Fruit fly (Drosophila melanogaster) whole organism, embryonic: ENCODE data around the gene eIF4H2.
A peak's percentile ranks its signal among the peaks of the same experiment; 100 is the strongest.

Experiments used
- CG10543 ChIP-seq: fragments of 200-800 bp; sonication (Bioruptor generic); optimal IDR thresholded peaks from 3 replicates; lab custom pipeline; 2017; ENCODE audit warnings: missing biosample characterization, mild to moderate bottlenecking, missing genetic modification characterization, moderate library complexity
- CG10565 ChIP-seq: fragments of 200-800 bp; sonication (Bioruptor generic); optimal IDR thresholded peaks from 3 replicates; lab custom pipeline; 2016; ENCODE audit warnings: missing biosample characterization, mild to moderate bottlenecking, missing genetic modification characterization
- CG12391 ChIP-seq: fragments of 200-800 bp; sonication (Bioruptor generic); optimal IDR thresholded peaks from 3 replicates; lab custom pipeline; 2018; ENCODE audit warnings: missing biosample characterization, mild to moderate bottlenecking, missing genetic modification characterization, moderate library complexity
- CG14710 ChIP-seq: fragments of 200-800 bp; sonication (Bioruptor generic); optimal IDR thresholded peaks from 3 replicates; lab custom pipeline; 2019; ENCODE audit warnings: missing biosample characterization, mild to moderate bottlenecking, missing genetic modification characterization, moderate library complexity
- CG18262 ChIP-seq: fragments of 200-800 bp; optimal IDR thresholded peaks from 3 replicates; lab custom pipeline; 2019; ENCODE audit warnings: missing biosample characterization, mild to moderate bottlenecking, missing genetic modification characterization, moderate library complexity
- CG3065 ChIP-seq: fragments of 200-800 bp; sonication (Bioruptor generic); optimal IDR thresholded peaks from 2 replicates; lab custom pipeline; 2016; ENCODE audit warnings: missing biosample characterization, missing genetic modification characterization
- CG32772 ChIP-seq: fragments of 200-800 bp; sonication (Bioruptor generic); IDR thresholded peaks from 2 replicates; pipeline ENCODE4 v1.3.6; 2022; ENCODE audit warnings: missing biosample characterization, missing genetic modification characterization
- CG3281 ChIP-seq: fragments of 200-800 bp; sonication (Bioruptor generic); optimal IDR thresholded peaks from 3 replicates; lab custom pipeline; 2017; ENCODE audit warnings: missing biosample characterization, mild to moderate bottlenecking, missing genetic modification characterization
- CG3838 ChIP-seq: fragments of 200-800 bp; sonication (Bioruptor generic); optimal IDR thresholded peaks from 3 replicates; lab custom pipeline; 2016; ENCODE audit warnings: missing biosample characterization, missing genetic modification characterization
- CG5245 ChIP-seq: fragments of 200-800 bp; sonication (Bioruptor generic); optimal IDR thresholded peaks from 3 replicates; lab custom pipeline; 2016; ENCODE audit warnings: missing biosample characterization, missing genetic modification characterization
- CG6683 ChIP-seq: fragments of 200-800 bp; sonication (Bioruptor generic); optimal IDR thresholded peaks from 2 replicates; lab custom pipeline; 2017; ENCODE audit warnings: missing biosample characterization, mild to moderate bottlenecking, missing genetic modification characterization, missing genetic modification reagents
- CG6765 ChIP-seq: fragments of 200-800 bp; sonication (Bioruptor generic); optimal IDR thresholded peaks from 3 replicates; lab custom pipeline; 2017; ENCODE audit warnings: missing biosample characterization, mild to moderate bottlenecking, missing genetic modification characterization
- CG7372 ChIP-seq: fragments of 200-800 bp; sonication (Bioruptor generic); IDR thresholded peaks from 2 replicates; pipeline ENCODE4 v1.3.6; 2022; ENCODE audit warnings: missing biosample characterization, missing genetic modification characterization
- Dip2 ChIP-seq: fragments of 200-800 bp; sonication (Bioruptor generic); IDR thresholded peaks from 2 replicates; pipeline ENCODE4 v1.3.6; 2022; ENCODE audit warnings: missing biosample characterization, missing genetic modification characterization
- Dref ChIP-seq: fragments of 200-800 bp; sonication (Bioruptor generic); IDR thresholded peaks from 2 replicates; pipeline ENCODE4 v1.3.6; 2022; ENCODE audit warnings: missing biosample characterization, missing genetic modification characterization
- Fer3 ChIP-seq: fragments of 200-800 bp; sonication (Bioruptor generic); optimal IDR thresholded peaks from 2 replicates; lab custom pipeline; 2018; ENCODE audit warnings: missing biosample characterization, mild to moderate bottlenecking, missing genetic modification characterization, moderate library complexity
- HHEX ChIP-seq: fragments of 200-800 bp; sonication (Bioruptor generic); optimal IDR thresholded peaks from 3 replicates; lab custom pipeline; 2017; ENCODE audit warnings: missing biosample characterization, mild to moderate bottlenecking, missing genetic modification characterization, missing genetic modification reagents
- HmgD ChIP-seq: fragments of 200-800 bp; sonication (Bioruptor generic); optimal IDR thresholded peaks from 3 replicates; lab custom pipeline; 2016; ENCODE audit warnings: missing biosample characterization, missing genetic modification characterization
- Hr3 ChIP-seq: fragments of 200-800 bp; sonication (Bioruptor generic); optimal IDR thresholded peaks from 3 replicates; lab custom pipeline; 2016; ENCODE audit warnings: missing biosample characterization, missing genetic modification characterization
- Lhr ChIP-seq: fragments of 200-800 bp; sonication (Bioruptor generic); optimal IDR thresholded peaks from 3 replicates; lab custom pipeline; 2017; ENCODE audit warnings: mild to moderate bottlenecking, missing biosample characterization, missing genetic modification reagents, missing genetic modification characterization
- Max ChIP-seq: fragments of 200-800 bp; sonication (Bioruptor generic); optimal IDR thresholded peaks from 2 replicates; lab custom pipeline; 2016; ENCODE audit warnings: missing biosample characterization, mild to moderate bottlenecking, missing genetic modification characterization
- Neu2 ChIP-seq: fragments of 200-800 bp; sonication (Bioruptor generic); optimal IDR thresholded peaks from 3 replicates; lab custom pipeline; 2016; ENCODE audit warnings: missing biosample characterization, missing genetic modification characterization, borderline replicate concordance
- PHDP ChIP-seq: fragments of 200-800 bp; sonication (Bioruptor generic); optimal IDR thresholded peaks from 3 replicates; lab custom pipeline; 2018; ENCODE audit warnings: missing biosample characterization, mild to moderate bottlenecking, missing genetic modification characterization, moderate library complexity
- Six4 ChIP-seq: fragments of 200-800 bp; sonication (Bioruptor generic); optimal IDR thresholded peaks from 2 replicates; lab custom pipeline; 2016; ENCODE audit warnings: missing biosample characterization, missing genetic modification characterization
- Vsx1 ChIP-seq: fragments of 200-800 bp; sonication (Bioruptor generic); optimal IDR thresholded peaks from 2 replicates; lab custom pipeline; 2017; ENCODE audit warnings: missing biosample characterization, mild to moderate bottlenecking, missing genetic modification characterization, missing genetic modification reagents
- ac ChIP-seq: fragments of 200-800 bp; sonication (Bioruptor generic); optimal IDR thresholded peaks from 3 replicates; lab custom pipeline; 2017; ENCODE audit warnings: missing biosample characterization, mild to moderate bottlenecking, missing genetic modification characterization
- bab2 ChIP-seq: fragments of 200-800 bp; sonication (Bioruptor generic); optimal IDR thresholded peaks from 2 replicates; lab custom pipeline; 2016; ENCODE audit warnings: missing biosample characterization, missing genetic modification characterization
- ci ChIP-seq: fragments of 200-800 bp; sonication (Bioruptor generic); IDR thresholded peaks from 3 replicates; pipeline ENCODE4 v1.3.6; 2022; ENCODE audit warnings: missing biosample characterization, missing genetic modification characterization
- corto ChIP-seq: fragments of 200-800 bp; sonication (Bioruptor generic); optimal IDR thresholded peaks from 2 replicates; lab custom pipeline; 2016; ENCODE audit warnings: missing biosample characterization, mild to moderate bottlenecking, missing genetic modification characterization, moderate library complexity
- danr ChIP-seq: fragments of 200-800 bp; sonication (Bioruptor generic); IDR thresholded peaks from 2 replicates; pipeline ENCODE4 v1.3.6; 2022; ENCODE audit warnings: missing biosample characterization, missing genetic modification characterization
- emc ChIP-seq: fragments of 200-800 bp; sonication (Bioruptor generic); optimal IDR thresholded peaks from 2 replicates; lab custom pipeline; 2016; ENCODE audit warnings: missing biosample characterization, missing genetic modification characterization
- en ChIP-seq: fragments of 200-800 bp; sonication (Bioruptor generic); optimal IDR thresholded peaks from 2 replicates; lab custom pipeline; 2016; ENCODE audit warnings: missing biosample characterization, missing genetic modification characterization
- esg ChIP-seq: fragments of 200-800 bp; sonication (Bioruptor generic); conservative IDR thresholded peaks from 2 replicates; pipeline ENCODE4 v1.3.6; 2022; ENCODE audit warnings: missing biosample characterization, missing genetic modification characterization
- fd96Cb ChIP-seq: fragments of 200-800 bp; sonication (Bioruptor generic); optimal IDR thresholded peaks from 2 replicates; lab custom pipeline; 2018; ENCODE audit warnings: missing biosample characterization, mild to moderate bottlenecking, missing genetic modification characterization, moderate library complexity
- gce ChIP-seq: fragments of 200-800 bp; sonication (Bioruptor generic); IDR thresholded peaks from 3 replicates; pipeline ENCODE4 v1.3.6; 2022; ENCODE audit warnings: missing biosample characterization, missing genetic modification characterization
- gsb-n ChIP-seq: fragments of 200-800 bp; sonication (Bioruptor generic); optimal IDR thresholded peaks from 3 replicates; lab custom pipeline; 2018; ENCODE audit warnings: missing biosample characterization, mild to moderate bottlenecking, missing genetic modification characterization
- hbn ChIP-seq: fragments of 200-800 bp; sonication (Bioruptor generic); IDR thresholded peaks from 2 replicates; pipeline ENCODE4 v1.3.6; 2022; ENCODE audit warnings: missing biosample characterization, missing genetic modification characterization; ENCODE audit not compliant: partially characterized antibody
- jing ChIP-seq: fragments of 200-800 bp; sonication (Bioruptor generic); optimal IDR thresholded peaks from 2 replicates; lab custom pipeline; 2018; ENCODE audit warnings: missing biosample characterization, mild to moderate bottlenecking, missing genetic modification characterization
- jumu ChIP-seq: fragments of 200-800 bp; sonication (Bioruptor generic); optimal IDR thresholded peaks from 3 replicates; lab custom pipeline; 2016; ENCODE audit warnings: missing biosample characterization, missing genetic modification characterization
- lab ChIP-seq: fragments of 200-800 bp; sonication (Bioruptor generic); optimal IDR thresholded peaks from 3 replicates; lab custom pipeline; 2017; ENCODE audit warnings: missing biosample characterization, missing genetic modification characterization, mild to moderate bottlenecking, moderate library complexity, missing genetic modification reagents
- nmo ChIP-seq: fragments of 200-800 bp; sonication (Bioruptor generic); optimal IDR thresholded peaks from 2 replicates; lab custom pipeline; 2018; ENCODE audit warnings: missing biosample characterization, mild to moderate bottlenecking, missing genetic modification characterization, moderate library complexity
- org-1 ChIP-seq: fragments of 200-800 bp; sonication (Bioruptor generic); optimal IDR thresholded peaks from 2 replicates; lab custom pipeline; 2017; ENCODE audit warnings: missing biosample characterization, missing genetic modification characterization
- p53 ChIP-seq: fragments of 200-800 bp; sonication (Bioruptor generic); optimal IDR thresholded peaks from 2 replicates; lab custom pipeline; 2016; ENCODE audit warnings: missing biosample characterization, missing genetic modification characterization
- peb ChIP-seq: fragments of 200-800 bp; sonication (Bioruptor generic); IDR thresholded peaks from 2 replicates; pipeline ENCODE4 v1.3.6; 2022; ENCODE audit warnings: missing biosample characterization, missing genetic modification characterization
- ranshi ChIP-seq: fragments of 200-800 bp; sonication (Bioruptor generic); IDR thresholded peaks from 2 replicates; pipeline ENCODE4 v1.3.6; 2022; ENCODE audit warnings: missing biosample characterization, missing genetic modification characterization
- scrt ChIP-seq: fragments of 200-800 bp; sonication (Bioruptor generic); optimal IDR thresholded peaks from 2 replicates; lab custom pipeline; 2018; ENCODE audit warnings: missing biosample characterization, mild to moderate bottlenecking, missing genetic modification characterization, moderate library complexity
- shn ChIP-seq: fragments of 200-800 bp; sonication (Bioruptor generic); optimal IDR thresholded peaks from 3 replicates; lab custom pipeline; 2016; ENCODE audit warnings: missing biosample characterization, missing genetic modification characterization
- slou ChIP-seq: fragments of 200-800 bp; sonication (Bioruptor generic); optimal IDR thresholded peaks from 3 replicates; lab custom pipeline; 2016; ENCODE audit warnings: missing biosample characterization, missing genetic modification characterization
- sug ChIP-seq: fragments of 200-800 bp; optimal IDR thresholded peaks from 2 replicates; lab custom pipeline; 2019; ENCODE audit warnings: missing biosample characterization, mild to moderate bottlenecking, missing genetic modification characterization, moderate library complexity
- tap ChIP-seq: fragments of 200-800 bp; optimal IDR thresholded peaks from 3 replicates; lab custom pipeline; 2019; ENCODE audit warnings: missing biosample characterization, mild to moderate bottlenecking, missing genetic modification characterization, moderate library complexity
- tgo ChIP-seq: fragments of 200-800 bp; sonication (Bioruptor generic); IDR thresholded peaks from 3 replicates; pipeline ENCODE4 v1.3.6; 2022; ENCODE audit warnings: missing biosample characterization, missing genetic modification characterization
- tio ChIP-seq: fragments of 200-800 bp; sonication (Bioruptor generic); optimal IDR thresholded peaks from 2 replicates; lab custom pipeline; 2017; ENCODE audit warnings: missing biosample characterization, missing genetic modification characterization, inconsistent platforms

eIF4H2 gene

DNA sequence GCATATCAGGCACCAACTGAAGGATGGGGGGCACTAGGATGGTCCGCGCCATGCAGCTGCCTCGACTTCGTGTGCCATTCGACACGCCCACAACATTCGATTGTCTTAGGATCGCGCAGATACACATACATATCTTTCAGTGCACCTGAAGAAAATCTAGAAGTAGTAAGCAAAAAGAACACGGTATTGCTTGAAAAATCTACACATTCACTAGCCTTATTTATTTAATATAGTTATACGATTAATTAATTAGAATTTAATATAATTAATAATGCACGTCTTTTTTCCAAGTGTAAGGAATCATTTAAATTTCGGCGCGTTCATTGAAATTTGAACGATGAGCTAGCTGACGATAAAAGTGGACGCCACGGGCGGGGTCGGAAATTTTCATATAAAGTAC lies 8.7 kb downstream of the eIF4H2 start (continued):
- TF ChIP-seq gsb-n (tag; lab: Kevin White, UChicago) = peak; percentile 38
- no peak for TF ChIP-seq sug (tag; lab: Kevin White, UChicago)
- TF ChIP-seq hbn (GFP tag; lab: Robert Waterston, UW) = no peak
- no peak for TF ChIP-seq CG6683 (GFP tag; lab: Kevin White, UChicago)
- TF ChIP-seq Dip2 (GFP tag; lab: Robert Waterston, UW) = no peak
- TF ChIP-seq Six4 (GFP tag; lab: Kevin White, UChicago) = peak; percentile 20
- no peak for TF ChIP-seq shn
- no peak for TF ChIP-seq CG3838 (GFP tag; lab: Kevin White, UChicago)
- no peak for TF ChIP-seq tio (GFP tag; lab: Kevin White, UChicago)
- 0 out of 3 replicates have a peak, but pooled peaks have one; percentile 35 for TF ChIP-seq gce
- TF ChIP-seq ac (GFP tag; lab: Kevin White, UChicago) = no peak
- TF ChIP-seq tgo (GFP tag; lab: Robert Waterston, UW) = 0 out of 3 replicates have a peak, but pooled peaks have one; percentile 20
- no peak for TF ChIP-seq CG32772 (GFP tag; lab: Robert Waterston, UW)
- TF ChIP-seq Fer3 (tag; lab: Kevin White, UChicago) = no peak
- no peak for TF ChIP-seq p53 (GFP tag; lab: Kevin White, UChicago)
- peak; percentile 68 for TF ChIP-seq nmo (GFP tag; lab: Kevin White, UChicago)
- TF ChIP-seq bab2 (GFP tag; lab: Kevin White, UChicago) = no peak
- TF ChIP-seq Hr3 (GFP tag; lab: Kevin White, UChicago) = peak; percentile 41
- peak; percentile 50; the same call in 1 of the 2 replicates for TF ChIP-seq ranshi (GFP tag; lab: Robert Waterston, UW)
- TF ChIP-seq emc (GFP tag; lab: Kevin White, UChicago) = no peak
- no peak for TF ChIP-seq scrt (GFP tag; lab: Kevin White, UChicago)
- TF ChIP-seq CG5245 = no peak
- no peak for TF ChIP-seq Neu2
- TF ChIP-seq CG6765 (GFP tag; lab: Kevin White, UChicago) = no peak
- no peak for TF ChIP-seq danr (GFP tag; lab: Robert Waterston, UW)
- peak; percentile 28 for TF ChIP-seq fd96Cb (tag; lab: Kevin White, UChicago)
- no peak for TF ChIP-seq en (GFP tag; lab: Kevin White, UChicago)
- TF ChIP-seq slou = no peak
- peak; percentile 5 for TF ChIP-seq lab (GFP tag; lab: Kevin White, UChicago)
- no peak for TF ChIP-seq jumu (GFP tag; lab: Kevin White, UChicago)
- TF ChIP-seq jing (GFP tag; lab: Kevin White, UChicago) = peak; percentile 22
- peak; percentile 75 for TF ChIP-seq CG18262 (tag; lab: Kevin White, UChicago)
- no peak for TF ChIP-seq Max (GFP tag; lab: Kevin White, UChicago)
- no peak for TF ChIP-seq corto (GFP tag; lab: Kevin White, UChicago)
- TF ChIP-seq HmgD (GFP tag; lab: Kevin White, UChicago) = no peak
- peak; percentile 12 for TF ChIP-seq CG3065
- no peak for TF ChIP-seq tap (tag; lab: Kevin White, UChicago)
- TF ChIP-seq CG12391 (tag; lab: Kevin White, UChicago) = peak; percentile 68
- no peak for TF ChIP-seq Vsx1
- TF ChIP-seq CG14710 (tag; lab: Kevin White, UChicago) = peak; percentile 53
- no peak for TF ChIP-seq ci (GFP tag; lab: Robert Waterston, UW)
- TF ChIP-seq CG10565 (GFP tag; lab: Kevin White, UChicago) = no peak
- no peak for TF ChIP-seq Lhr (GFP tag; lab: Kevin White, UChicago)
- TF ChIP-seq CG7372 (GFP tag; lab: Robert Waterston, UW) = no peak
- TF ChIP-seq Dref (GFP tag; lab: Robert Waterston, UW) = no peak
- no peak for TF ChIP-seq peb (GFP tag; lab: Robert Waterston, UW)
- no peak for TF ChIP-seq CG10543
- TF ChIP-seq CG3281 (GFP tag; lab: Kevin White, UChicago) = no peak
- TF ChIP-seq HHEX (GFP tag; lab: Kevin White, UChicago) = no peak
- TF ChIP-seq esg (GFP tag; lab: Robert Waterston, UW) = no peak
- TF ChIP-seq org-1 = no peak
- TF ChIP-seq PHDP (tag; lab: Kevin White, UChicago) = peak; percentile 6
